Fruit fly (Drosophila melanogaster) S2 (cell line): Measurements from ENCODE around the gene CG12375.

Experiments
- CG8478 ChIP-seq: fragments of >200 bp; optimal IDR thresholded peaks from 2 replicates; lab custom pipeline; 2018
- CTCF ChIP-seq, 2 experiments: fragments of >200 bp; optimal IDR thresholded peaks; 2 replicates each; lab custom pipeline; 2018

- TF ChIP-seq CTCF (optimal IDR thresholded peaks at IDR 0.05; lab: Kevin White, UChicago): no peak
- no peak for TF ChIP-seq CG8478
These were observed 32.8 kb upstream of the CG12375 start, which contains the start of the genes PAPLA1 and Rbsn-5 for dm6 chr2L:8159498-8159897.
